Fruit fly (Drosophila melanogaster) whole organism, embryonic: ENCODE data around the gene CG1943.

Experiments
- Awh ChIP-seq: fragments of 200-800 bp; sonication (Bioruptor generic); IDR thresholded peaks from 2 replicates; pipeline ENCODE4, ENCODE4 v1.3.6; 2022; ENCODE audit warnings: missing biosample characterization, missing genetic modification characterization
- Bdp1 ChIP-seq: fragments of 200-800 bp; sonication (Bioruptor generic); optimal IDR thresholded peaks from 3 replicates; lab custom pipeline; 2016; ENCODE audit warnings: missing biosample characterization, missing genetic modification characterization
- Blimp-1 ChIP-seq: fragments of 200-800 bp; sonication (Bioruptor generic); optimal IDR thresholded peaks from 3 replicates; lab custom pipeline; 2018; ENCODE audit warnings: missing biosample characterization, missing genetic modification characterization, mild to moderate bottlenecking, moderate library complexity, missing genetic modification reagents
- CG11085 ChIP-seq: fragments of 200-800 bp; sonication (Bioruptor generic); IDR thresholded peaks from 2 replicates; pipeline ENCODE4 v1.3.6; 2022; ENCODE audit warnings: missing biosample characterization, missing genetic modification characterization
- CG12236 ChIP-seq: fragments of 200-800 bp; sonication (Bioruptor generic); optimal IDR thresholded peaks from 2 replicates; lab custom pipeline; 2016; ENCODE audit warnings: missing biosample characterization, missing genetic modification characterization
- CG12744 ChIP-seq: fragments of 200-800 bp; sonication (Bioruptor generic); optimal IDR thresholded peaks from 2 replicates; lab custom pipeline; 2016; ENCODE audit warnings: missing biosample characterization, missing genetic modification characterization
- CG13123 ChIP-seq: fragments of 200-800 bp; sonication (Bioruptor generic); optimal IDR thresholded peaks from 2 replicates; lab custom pipeline; 2016; ENCODE audit warnings: missing biosample characterization, missing genetic modification characterization
- CG14965 ChIP-seq: fragments of 200-800 bp; sonication (Bioruptor generic); optimal IDR thresholded peaks from 2 replicates; lab custom pipeline; 2016; ENCODE audit warnings: missing biosample characterization, missing genetic modification characterization, borderline replicate concordance
- CG1602 ChIP-seq: fragments of 200-800 bp; sonication (Bioruptor generic); optimal IDR thresholded peaks from 3 replicates; lab custom pipeline; 2016; ENCODE audit warnings: missing biosample characterization, missing genetic modification characterization
- CG16813 ChIP-seq: fragments of 200-800 bp; sonication (Bioruptor generic); IDR thresholded peaks from 3 replicates; pipeline ENCODE4 v1.3.6; 2022; ENCODE audit warnings: missing biosample characterization, missing genetic modification characterization; ENCODE audit not compliant: partially characterized antibody
- CG17186 ChIP-seq: fragments of 200-800 bp; sonication (Bioruptor generic); optimal IDR thresholded peaks from 3 replicates; lab custom pipeline; 2017; ENCODE audit warnings: missing biosample characterization, missing genetic modification reagents, missing genetic modification characterization
- CG17328 ChIP-seq: fragments of 200-800 bp; sonication (Bioruptor generic); IDR thresholded peaks from 2 replicates; pipeline ENCODE4 v1.3.6; 2022; ENCODE audit warnings: missing biosample characterization, missing genetic modification characterization
- CG18262 ChIP-seq: fragments of 200-800 bp; optimal IDR thresholded peaks from 3 replicates; lab custom pipeline; 2019; ENCODE audit warnings: missing biosample characterization, mild to moderate bottlenecking, missing genetic modification characterization, moderate library complexity
- CG2120 ChIP-seq: fragments of 200-800 bp; sonication (Bioruptor generic); optimal IDR thresholded peaks from 3 replicates; lab custom pipeline; 2016; ENCODE audit warnings: missing biosample characterization, missing genetic modification characterization
- CG31365 ChIP-seq: fragments of 200-800 bp; sonication (Bioruptor generic); optimal IDR thresholded peaks from 2 replicates; lab custom pipeline; 2018; ENCODE audit warnings: missing biosample characterization, mild to moderate bottlenecking, missing genetic modification characterization
- CG32767 ChIP-seq: fragments of 200-800 bp; sonication (Bioruptor generic); IDR thresholded peaks from 2 replicates; pipeline ENCODE4 v1.3.6; 2022; ENCODE audit warnings: missing biosample characterization, missing genetic modification characterization
- CG33213 ChIP-seq: fragments of 200-800 bp; sonication (Bioruptor generic); optimal IDR thresholded peaks from 3 replicates; lab custom pipeline; 2016; ENCODE audit warnings: missing biosample characterization, missing genetic modification characterization
- CG4282 ChIP-seq: fragments of 200-800 bp; sonication (Bioruptor generic); optimal IDR thresholded peaks from 2 replicates; lab custom pipeline; 2016; ENCODE audit warnings: missing biosample characterization, missing genetic modification characterization
- CG4820 ChIP-seq: fragments of 200-800 bp; sonication (Bioruptor generic); optimal IDR thresholded peaks from 3 replicates; lab custom pipeline; 2016; ENCODE audit warnings: missing biosample characterization, missing genetic modification characterization
- CG6654 ChIP-seq: fragments of 200-800 bp; sonication (Bioruptor generic); optimal IDR thresholded peaks from 2 replicates; lab custom pipeline; 2017; ENCODE audit warnings: missing biosample characterization, mild to moderate bottlenecking, missing genetic modification characterization
- CG6683 ChIP-seq: fragments of 200-800 bp; sonication (Bioruptor generic); optimal IDR thresholded peaks from 2 replicates; lab custom pipeline; 2017; ENCODE audit warnings: missing biosample characterization, mild to moderate bottlenecking, missing genetic modification characterization, missing genetic modification reagents
- CG6791 ChIP-seq: fragments of 200-800 bp; sonication (Bioruptor generic); IDR thresholded peaks from 3 replicates; pipeline ENCODE4 v1.3.6; 2022; ENCODE audit warnings: missing biosample characterization, missing genetic modification characterization; ENCODE audit not compliant: partially characterized antibody
- CG8765 ChIP-seq: fragments of 200-800 bp; sonication (Bioruptor generic); IDR thresholded peaks from 2 replicates; pipeline ENCODE4 v1.3.6; 2022; ENCODE audit warnings: missing biosample characterization, missing genetic modification characterization
- D ChIP-seq, 2 experiments: fragments of 200-800 bp in 1 of 2; fragments of >200 bp in 1 of 2; sonication (Bioruptor generic) in 1 of 2; optimal IDR thresholded peaks; 2 replicates in 1 of 2; 3 replicates in 1 of 2; lab custom pipeline; 2017; ENCODE audit warnings: mild to moderate bottlenecking in 1 of 2, missing biosample characterization in 1 of 2, missing genetic modification characterization in 1 of 2, missing genetic modification reagents in 1 of 2
- D19B ChIP-seq: fragments of 200-800 bp; sonication (Bioruptor generic); optimal IDR thresholded peaks from 2 replicates; lab custom pipeline; 2017; ENCODE audit warnings: missing biosample characterization, mild to moderate bottlenecking, missing genetic modification characterization
- Elba2 ChIP-seq: fragments of 200-800 bp; sonication (Bioruptor generic); optimal IDR thresholded peaks from 3 replicates; lab custom pipeline; 2016; ENCODE audit warnings: missing biosample characterization, missing genetic modification characterization
- Gsc ChIP-seq: fragments of 200-800 bp; sonication (Bioruptor generic); IDR thresholded peaks from 2 replicates; pipeline ENCODE4 v1.3.6; 2022; ENCODE audit warnings: missing biosample characterization, missing genetic modification characterization
- Gug ChIP-seq: fragments of 200-800 bp; sonication (Bioruptor generic); IDR thresholded peaks from 4 replicates; pipeline ENCODE4 v1.3.6; 2022; ENCODE audit warnings: missing biosample characterization, missing genetic modification characterization
- NfI ChIP-seq: fragments of 200-800 bp; sonication (Bioruptor generic); optimal IDR thresholded peaks from 3 replicates; lab custom pipeline; 2018; ENCODE audit warnings: missing biosample characterization, mild to moderate bottlenecking, missing genetic modification characterization, moderate library complexity
- Ravus ChIP-seq: fragments of 200-800 bp; sonication (Bioruptor generic); IDR thresholded peaks from 2 replicates; pipeline ENCODE4 v1.3.6; 2022; ENCODE audit warnings: missing biosample characterization, missing genetic modification characterization
- Spps ChIP-seq: fragments of 200-800 bp; sonication (Bioruptor generic); optimal IDR thresholded peaks from 2 replicates; lab custom pipeline; 2018; ENCODE audit warnings: missing biosample characterization, mild to moderate bottlenecking, missing genetic modification characterization
- TFAM ChIP-seq: fragments of 200-800 bp; sonication (Bioruptor generic); optimal IDR thresholded peaks from 2 replicates; lab custom pipeline; 2017; ENCODE audit warnings: missing biosample characterization, missing genetic modification characterization, inconsistent platforms
- btn ChIP-seq: fragments of 200-800 bp; sonication (Bioruptor generic); optimal IDR thresholded peaks from 2 replicates; lab custom pipeline; 2016; ENCODE audit warnings: missing biosample characterization, missing genetic modification characterization
- cas ChIP-seq: fragments of 200-800 bp; sonication (Bioruptor generic); IDR thresholded peaks from 2 replicates; pipeline ENCODE4 v1.3.6; 2022; ENCODE audit warnings: missing biosample characterization, missing genetic modification characterization
- hb ChIP-seq: fragments of 200-800 bp; sonication (Bioruptor generic); IDR thresholded peaks from 3 replicates; pipeline ENCODE4 v1.3.6; 2022; ENCODE audit warnings: missing biosample characterization, missing genetic modification characterization; ENCODE audit not compliant: partially characterized antibody
- luna ChIP-seq: fragments of 200-800 bp; sonication (Bioruptor generic); optimal IDR thresholded peaks from 2 replicates; lab custom pipeline; 2016; ENCODE audit warnings: missing biosample characterization, missing genetic modification characterization
- pan ChIP-seq, 4 experiments: fragments of >200 bp in 3 of 4; fragments of 200-800 bp in 1 of 4; sonication (Bioruptor generic) in 1 of 4; optimal IDR thresholded peaks in 3 of 4; IDR thresholded peaks in 1 of 4; 2 replicates each; pipeline versions ENCODE4 v1.3.6 to Lab custom; 2017 to 2022; ENCODE audit warnings: missing biosample characterization in 2 of 4, missing genetic modification characterization in 2 of 4, mixed read lengths in 1 of 4
- pb ChIP-seq: fragments of 200-800 bp; sonication (Bioruptor generic); optimal IDR thresholded peaks from 3 replicates; lab custom pipeline; 2016; ENCODE audit warnings: missing biosample characterization, missing genetic modification characterization
- prd ChIP-seq, 3 experiments: fragments of >200 bp in 2 of 3; fragments of 200-800 bp in 1 of 3; sonication (Bioruptor generic) in 1 of 3; optimal IDR thresholded peaks in 2 of 3; IDR thresholded peaks in 1 of 3; 2 replicates in 2 of 3; 3 replicates in 1 of 3; pipeline versions ENCODE4 v1.3.6 to Lab custom; 2017 to 2022; ENCODE audit warnings: missing biosample characterization in 1 of 3, missing genetic modification characterization in 1 of 3
- row ChIP-seq: fragments of 200-800 bp; sonication (Bioruptor generic); IDR thresholded peaks from 3 replicates; pipeline ENCODE4 v1.3.6; 2022; ENCODE audit warnings: missing biosample characterization, missing genetic modification characterization
- sc ChIP-seq, 3 experiments: fragments of >200 bp in 2 of 3; fragments of 200-800 bp in 1 of 3; sonication (Bioruptor generic) in 1 of 3; optimal IDR thresholded peaks; 2 replicates in 2 of 3; 3 replicates in 1 of 3; lab custom pipeline; 2017; ENCODE audit warnings: mild to moderate bottlenecking in 1 of 3, missing biosample characterization in 1 of 3, missing genetic modification characterization in 1 of 3, missing genetic modification reagents in 1 of 3
- sens-2 ChIP-seq: fragments of 200-800 bp; sonication (Bioruptor generic); IDR thresholded peaks from 2 replicates; pipeline ENCODE4 v1.3.6; 2022; ENCODE audit warnings: missing biosample characterization, missing genetic modification characterization
- unpg ChIP-seq: fragments of 200-800 bp; sonication (Bioruptor generic); optimal IDR thresholded peaks from 3 replicates; lab custom pipeline; 2018; ENCODE audit warnings: missing biosample characterization, mild to moderate bottlenecking, missing genetic modification characterization, moderate library complexity
- usp ChIP-seq: fragments of >200 bp; optimal IDR thresholded peaks from 2 replicates; lab custom pipeline; 2017; ENCODE audit warnings: missing biosample characterization, missing genetic modification characterization
- vfl ChIP-seq: fragments of 200-800 bp; sonication (Bioruptor generic); optimal IDR thresholded peaks from 2 replicates; lab custom pipeline; 2016; ENCODE audit warnings: missing biosample characterization, missing genetic modification characterization
- zfh1 ChIP-seq: fragments of 200-800 bp; sonication (Bioruptor generic); IDR thresholded peaks from 3 replicates; pipeline ENCODE4 v1.3.6; 2022; ENCODE audit warnings: missing biosample characterization, missing genetic modification characterization

Gene CG1943

dm6 chr3R:7067092-7067491 is 7.6 kb upstream of the CG1943 start, which contains the start of the genes CG1105 and CG1965 (continued):
- TF ChIP-seq Awh (peak; percentile 88), hb (peak; percentile 97), pan (optimal IDR thresholded peaks at IDR 0.05; lab: Kevin White, UChicago) (no peak), pan (GFP tag; optimal IDR thresholded peaks at IDR 0.05 in 1 of 2, IDR thresholded peaks at IDR 0.05 in 1 of 2) (peak in 1 of 2 experiments; percentile 93), D19B (GFP tag; lab: Kevin White, UChicago) (peak; percentile 66), CG12236 (GFP tag; lab: Kevin White, UChicago) (peak; percentile 84), unpg (GFP tag; lab: Kevin White, UChicago) (peak; percentile 91), Bdp1 (GFP tag; lab: Kevin White, UChicago) (peak; percentile 85), CG6791 (GFP tag; lab: Robert Waterston, UW) (peak; percentile 94), CG33213 (peak; percentile 92), luna (GFP tag; lab: Kevin White, UChicago) (peak; percentile 81), CG31365 (peak; percentile 19), vfl (peak; percentile 96), usp (no peak), cas (peak; percentile 91), D (optimal IDR thresholded peaks at IDR 0.05; lab: Kevin White, UChicago) (no peak), D (GFP tag; optimal IDR thresholded peaks at IDR 0.05; lab: Kevin White, UChicago) (peak; percentile 85), CG17186 (GFP tag; lab: Kevin White, UChicago) (peak; percentile 84), CG18262 (tag; lab: Kevin White, UChicago) (peak; percentile 90), NfI (GFP tag; lab: Kevin White, UChicago) (peak; percentile 89), CG4820 (GFP tag; lab: Kevin White, UChicago) (peak; percentile 92), CG4282 (GFP tag; lab: Kevin White, UChicago) (peak; percentile 76), Gug (GFP tag; lab: Robert Waterston, UW) (peak; percentile 94; the same call in 3 of the 4 replicates), CG12744 (peak; percentile 90), CG32767 (peak; percentile 88), Ravus (GFP tag; lab: Robert Waterston, UW) (peak; percentile 80), sens-2 (peak; percentile 79), CG6683 (GFP tag; lab: Kevin White, UChicago) (peak; percentile 71), sc (optimal IDR thresholded peaks at IDR 0.05; lab: Kevin White, UChicago) (no peak), sc (GFP tag; optimal IDR thresholded peaks at IDR 0.05; lab: Kevin White, UChicago) (peak; percentile 68), Spps (tag; lab: Kevin White, UChicago) (peak; percentile 87), pb (GFP tag; lab: Kevin White, UChicago) (peak; percentile 68), CG6654 (peak; percentile 63), CG16813 (peak; percentile 99), CG13123 (peak; percentile 88), CG1602 (GFP tag; lab: Kevin White, UChicago) (peak; percentile 96), zfh1 (GFP tag; lab: Robert Waterston, UW) (peak; percentile 95), CG8765 (GFP tag; lab: Robert Waterston, UW) (peak; percentile 96), btn (GFP tag; lab: Kevin White, UChicago) (peak; percentile 70), Blimp-1 (GFP tag; lab: Kevin White, UChicago) (peak; percentile 90), CG2120 (GFP tag; lab: Kevin White, UChicago) (peak; percentile 98), CG14965 (GFP tag; lab: Kevin White, UChicago) (no peak), CG11085 (GFP tag; lab: Robert Waterston, UW) (peak; percentile 91), row (GFP tag; lab: Robert Waterston, UW) (peak; percentile 97), TFAM (GFP tag; lab: Kevin White, UChicago) (peak; percentile 15), Gsc (peak; percentile 86), prd (optimal IDR thresholded peaks at IDR 0.05; lab: Kevin White, UChicago) (no peak), prd (GFP tag; IDR thresholded peaks at IDR 0.05; lab: Robert Waterston, UW) (peak; percentile 97), Elba2 (GFP tag; lab: Kevin White, UChicago) (peak; percentile 87), CG17328 (peak; percentile 91)
